Worm (Caenorhabditis elegans): ENCODE results near the gene H34I24.1.

Gene H34I24.1

DNA sequence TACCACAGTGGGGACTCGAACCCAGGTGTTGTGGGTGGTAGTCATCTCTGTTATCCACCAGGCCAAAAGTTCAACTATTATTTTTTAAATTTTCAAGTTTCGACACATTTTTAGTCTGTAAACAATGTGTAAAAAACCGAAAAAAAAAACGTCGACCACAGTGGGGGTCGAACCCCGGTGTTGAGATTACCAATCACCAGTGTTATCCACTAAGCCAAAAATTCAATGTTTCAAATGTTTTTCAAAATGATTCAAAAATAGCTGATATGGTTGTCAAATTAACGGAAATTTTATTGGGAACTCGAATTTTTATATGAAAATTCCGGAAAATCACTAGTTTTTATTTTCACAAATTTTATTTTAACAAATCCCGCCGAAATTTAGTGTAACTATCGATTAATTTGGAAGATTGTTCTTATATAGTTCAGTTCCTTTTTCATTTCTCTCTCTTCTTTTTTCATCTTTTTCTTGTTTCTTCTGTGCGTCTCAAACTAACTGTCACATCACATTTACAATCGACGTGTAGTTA lies 26.3 kb downstream of the H34I24.1 start:
- TF ChIP-seq dmd-8 (GFP tag; IDR thresholded peaks at IDR 0.05) (no peak), snpc-1.2 (GFP tag; IDR thresholded peaks at IDR 0.05) (no peak), ctbp-1 (GFP tag; IDR thresholded peaks at IDR 0.05) (no peak), tra-1 (GFP tag; IDR thresholded peaks at IDR 0.05) (no peak)

DNA sequence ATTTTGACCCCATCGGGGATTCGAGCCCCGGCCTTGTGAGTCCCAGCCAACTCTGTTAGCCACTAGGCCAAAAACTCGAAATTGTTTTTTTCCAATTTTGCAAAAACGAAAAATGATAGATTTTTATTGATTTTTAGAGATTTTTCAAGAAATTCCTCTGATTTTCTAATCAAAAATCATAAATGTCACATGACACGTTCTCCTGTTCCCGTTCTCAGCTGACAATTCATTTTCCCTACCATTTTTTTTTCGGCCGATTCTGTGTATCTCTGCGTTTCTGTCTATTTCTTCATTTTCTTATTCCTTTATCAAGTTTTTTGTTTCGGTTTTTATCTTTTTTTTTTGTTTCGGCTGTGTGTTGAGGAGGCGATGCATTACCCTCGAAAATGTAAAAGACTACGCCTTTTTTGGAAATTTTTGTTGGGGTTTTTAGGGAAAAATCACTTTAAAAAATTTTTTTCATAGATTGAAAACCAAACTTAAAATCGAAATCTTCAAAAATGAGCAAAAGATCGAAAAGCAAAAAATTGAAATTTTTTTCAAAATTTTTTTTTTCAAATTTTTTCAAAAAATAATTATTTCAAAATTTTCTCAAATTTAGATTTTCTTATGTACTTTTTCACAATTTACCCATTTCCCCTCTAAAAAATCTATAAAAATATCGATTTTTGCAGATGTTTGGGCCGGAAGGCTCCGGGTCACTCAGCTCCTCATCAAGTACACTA lies 27.5 kb downstream of the H34I24.1 start, which contains the start of gene klf-1:
Gene klf-1 (plus strand): TSS at position 675 of the 725 bp plus-strand sequence.
- TF ChIP-seq pqm-1 (tag; optimal IDR thresholded peaks at IDR 0.05) (peak; percentile 60), vab-7 (GFP tag; IDR thresholded peaks at IDR 0.05) (no peak), F10B5.3 (tag; optimal IDR thresholded peaks at IDR 0.05) (no peak), zfp-3 (GFP tag; conservative IDR thresholded peaks at IDR 0.05) (no peak), rbr-2 (tag; optimal IDR thresholded peaks at IDR 0.05) (no peak), php-3 (GFP tag; IDR thresholded peaks at IDR 0.05) (no peak), ZK546.5 (tag; optimal IDR thresholded peaks at IDR 0.05) (no peak), set-16 (GFP tag; IDR thresholded peaks at IDR 0.05) (no peak), madf-5 (GFP tag; IDR thresholded peaks at IDR 0.05) (no peak), saeg-2 (GFP tag; IDR thresholded peaks at IDR 0.05) (no peak), ZK337.2 (GFP tag; IDR thresholded peaks at IDR 0.05) (no peak), gei-8 (GFP tag; optimal IDR thresholded peaks at IDR 0.05) (no peak), daf-19 (GFP tag; conservative IDR thresholded peaks at IDR 0.05) (no peak), lin-13 (GFP tag; optimal IDR thresholded peaks at IDR 0.05) (peak; percentile 24), duxl-1 (tag; optimal IDR thresholded peaks at IDR 0.05; ENCODE audit: poor library complexity) (no peak), mxl-2 (GFP tag; conservative IDR thresholded peaks at IDR 0.05) (no peak), mes-2 (tag; optimal IDR thresholded peaks at IDR 0.05; ENCODE audit: poor library complexity, severe bottlenecking) (no peak), nhr-237 (tag; optimal IDR thresholded peaks at IDR 0.05) (no peak), dve-1 (tag; optimal IDR thresholded peaks at IDR 0.05; ENCODE audit: insufficient read depth) (peak; percentile 84), tra-1 (GFP tag; IDR thresholded peaks at IDR 0.05) (peak; percentile 83), nhr-42 (GFP tag; IDR thresholded peaks at IDR 0.05) (no peak), lin-39 (tag; optimal IDR thresholded peaks at IDR 0.05) (no peak), nhr-25 (tag; optimal IDR thresholded peaks at IDR 0.05; ENCODE audit: borderline replicate concordance, insufficient read depth) (no peak), hlh-30 (tag; optimal IDR thresholded peaks at IDR 0.05; ENCODE audit: insufficient read depth) (peak; percentile 88), mdl-1 (tag; optimal IDR thresholded peaks at IDR 0.05) (peak in 1 of 2 experiments; percentile 58), egl-27 (tag; optimal IDR thresholded peaks at IDR 0.05) (no peak), unc-130 (GFP tag; optimal IDR thresholded peaks at IDR 0.05) (no peak), daf-12 (tag; optimal IDR thresholded peaks at IDR 0.05) (no peak), hlh-11 (tag; optimal IDR thresholded peaks at IDR 0.05) (peak; percentile 92), ctbp-1 (GFP tag; IDR thresholded peaks at IDR 0.05) (no peak), Y75B8A.6 (GFP tag; IDR thresholded peaks at IDR 0.05) (no peak), ceh-44 (GFP tag; IDR thresholded peaks at IDR 0.05) (no peak), skn-1 (tag; optimal IDR thresholded peaks at IDR 0.05) (no peak), mdt-29 (GFP tag; IDR thresholded peaks at IDR 0.05) (no peak), T20F7.1 (GFP tag; optimal IDR thresholded peaks at IDR 0.05) (peak; percentile 42), ama-1 (optimal IDR thresholded peaks at IDR 0.05) (no peak), R02D3.7 (tag; optimal IDR thresholded peaks at IDR 0.05) (no peak), daf-16 (GFP tag; optimal IDR thresholded peaks at IDR 0.05) (no peak), daf-16 (tag; optimal IDR thresholded peaks at IDR 0.05) (peak; percentile 52), F49E8.2 (tag; optimal IDR thresholded peaks at IDR 0.05; ENCODE audit: borderline replicate concordance) (no peak), F44E2.7 (GFP tag; IDR thresholded peaks at IDR 0.05) (no peak), nhr-76 (tag; optimal IDR thresholded peaks at IDR 0.05) (no peak), ceh-28 (tag; optimal IDR thresholded peaks at IDR 0.05) (no peak), nhr-10 (tag; optimal IDR thresholded peaks at IDR 0.05) (peak; percentile 35), ceh-20 (GFP tag; IDR thresholded peaks at IDR 0.05) (no peak)
